Fruit fly (Drosophila melanogaster): ENCODE data around the gene Elp5.

Gene Elp5

dm6 chr3L:2257412-2257862 lies at the start of gene Elp5, which contains the start of gene CG1275:
Gene Elp5, plus strand, starts transcription at chr3L:2257456.
Gene CG1275, minus strand, starts transcription at chr3L:2257423.
- TF ChIP-seq noc (tag; optimal IDR thresholded peaks at IDR 0.05) = peak; percentile 91

dm6 chr3L:2212403-2212802 lies 44.9 kb upstream of the Elp5 start, which contains the start of gene CG15878:
Gene CG15878, minus strand, starts transcription at chr3L:2212503.
- no peak for TF ChIP-seq noc (tag; optimal IDR thresholded peaks at IDR 0.05)

dm6 chr3L:2228367-2229171 lies 28.7 kb upstream of the Elp5 start:
- no peak for TF ChIP-seq noc (tag; optimal IDR thresholded peaks at IDR 0.05)

dm6 chr3L:2229172-2229696 lies 28.0 kb upstream of the Elp5 start, which contains the start of gene Oseg2:
Gene Oseg2, plus strand, starts transcription at chr3L:2229646.
- no peak for TF ChIP-seq noc (tag; optimal IDR thresholded peaks at IDR 0.05)

dm6 chr3L:2237034-2237433 lies 20.2 kb upstream of the Elp5 start, which contains the start of gene CG9018:
Gene CG9018, minus strand, starts transcription at chr3L:2237076.
- no peak for TF ChIP-seq noc (tag; optimal IDR thresholded peaks at IDR 0.05)

- peak; percentile 87 for TF ChIP-seq noc (tag; optimal IDR thresholded peaks at IDR 0.05)
Measured at dm6 chr3L:2237543-2238233, 19.6 kb upstream of the Elp5 start, which contains the start of gene ACXD. Gene ACXD, plus strand, starts transcription at chr3L:2237608.

- TF ChIP-seq noc (tag; optimal IDR thresholded peaks at IDR 0.05) = no peak
Measured at dm6 chr3L:2243846-2244528, 13.3 kb upstream of the Elp5 start, which contains the start of gene CG32301. Gene CG32301, plus strand, starts transcription at chr3L:2244478.

- no peak for TF ChIP-seq noc (tag; optimal IDR thresholded peaks at IDR 0.05)
Measured at dm6 chr3L:2248335-2248734, 8.9 kb upstream of the Elp5 start, which contains the start of gene CG32305. Gene CG32305, plus strand, starts transcription at chr3L:2248635.

- peak; percentile 26 for TF ChIP-seq noc (tag; optimal IDR thresholded peaks at IDR 0.05)
Measured at dm6 chr3L:2253962-2254662, 3.1 kb upstream of the Elp5 start.

- no peak for TF ChIP-seq noc (tag; optimal IDR thresholded peaks at IDR 0.05)
Measured at dm6 chr3L:2255775-2256174, 1.5 kb upstream of the Elp5 start.

- TF ChIP-seq noc (tag; optimal IDR thresholded peaks at IDR 0.05) = no peak
Measured at dm6 chr3L:2256422-2257172, 659 bp upstream of the Elp5 start.

dm6 chr3L:2261282-2261681 lies 4.0 kb downstream of the Elp5 start:
- TF ChIP-seq noc (tag; optimal IDR thresholded peaks at IDR 0.05) = no peak

- peak; percentile 78 for TF ChIP-seq noc (tag; optimal IDR thresholded peaks at IDR 0.05)
Measured at dm6 chr3L:2262515-2262944, 5.3 kb downstream of the Elp5 start, which contains the start of the genes oxt and CG13807. Gene oxt, minus strand, starts transcription at chr3L:2262664. Gene CG13807, plus strand, starts transcription at chr3L:2262919.

Data from whole organism, larva.